Fruit fly (Drosophila melanogaster) whole organism, embryonic: ENCODE measurements around the gene CG4452.

Experiments used
- Ada2b ChIP-seq: fragments of 200-800 bp; sonication (Bioruptor generic); IDR thresholded peaks from 2 replicates; pipeline ENCODE4 v1.3.6; 2022; ENCODE audit warnings: missing biosample characterization, missing genetic modification characterization
- Adf1 ChIP-seq: fragments of 200-800 bp; sonication (Bioruptor generic); IDR thresholded peaks from 2 replicates; pipeline ENCODE4 v1.3.6; 2022; ENCODE audit warnings: missing biosample characterization, missing genetic modification characterization
- Atf-2 ChIP-seq: fragments of 200-800 bp; sonication (Bioruptor generic); optimal IDR thresholded peaks from 2 replicates; lab custom pipeline; 2016; ENCODE audit warnings: missing biosample characterization, missing genetic modification characterization
- Atf6 ChIP-seq: fragments of 200-800 bp; sonication (Bioruptor generic); IDR thresholded peaks from 2 replicates; pipeline ENCODE4 v1.3.6; 2022; ENCODE audit warnings: missing biosample characterization, missing genetic modification characterization
- CG15073 ChIP-seq: fragments of 200-800 bp; sonication (Bioruptor generic); optimal IDR thresholded peaks from 2 replicates; lab custom pipeline; 2016; ENCODE audit warnings: missing biosample characterization, missing genetic modification characterization
- CG17612 ChIP-seq: fragments of 200-800 bp; sonication (Bioruptor generic); IDR thresholded peaks from 2 replicates; pipeline ENCODE4 v1.3.6; 2022; ENCODE audit warnings: missing biosample characterization, missing genetic modification characterization
- CG18764 ChIP-seq: fragments of 200-800 bp; sonication (Bioruptor generic); optimal IDR thresholded peaks from 3 replicates; lab custom pipeline; 2016; ENCODE audit warnings: missing biosample characterization, missing genetic modification characterization
- CG2202 ChIP-seq: fragments of 200-800 bp; sonication (Bioruptor generic); optimal IDR thresholded peaks from 2 replicates; lab custom pipeline; 2018; ENCODE audit warnings: missing biosample characterization, mild to moderate bottlenecking, missing genetic modification characterization
- CG2889 ChIP-seq: fragments of 200-800 bp; sonication (Bioruptor generic); IDR thresholded peaks from 3 replicates; pipeline ENCODE4 v1.3.6; 2022; ENCODE audit warnings: missing biosample characterization, missing genetic modification characterization
- CG31441 ChIP-seq: fragments of 200-800 bp; sonication (Bioruptor generic); IDR thresholded peaks from 2 replicates; pipeline ENCODE4 v1.3.6; 2022; ENCODE audit warnings: missing biosample characterization, missing genetic modification characterization
- CG6791 ChIP-seq: fragments of 200-800 bp; sonication (Bioruptor generic); IDR thresholded peaks from 3 replicates; pipeline ENCODE4 v1.3.6; 2022; ENCODE audit warnings: missing biosample characterization, missing genetic modification characterization; ENCODE audit not compliant: partially characterized antibody
- CG6854 ChIP-seq: fragments of 200-800 bp; sonication (Bioruptor generic); optimal IDR thresholded peaks from 3 replicates; lab custom pipeline; 2017; ENCODE audit warnings: missing biosample characterization, mild to moderate bottlenecking, missing genetic modification characterization
- CG7745 ChIP-seq: fragments of 200-800 bp; sonication (Bioruptor generic); optimal IDR thresholded peaks from 2 replicates; lab custom pipeline; 2018; ENCODE audit warnings: missing biosample characterization, mild to moderate bottlenecking, missing genetic modification characterization, moderate library complexity
- CG7786 ChIP-seq: fragments of 200-800 bp; sonication (Bioruptor generic); optimal IDR thresholded peaks from 2 replicates; lab custom pipeline; 2016; ENCODE audit warnings: missing biosample characterization, missing genetic modification characterization
- Camta ChIP-seq: fragments of 200-800 bp; sonication (Bioruptor generic); optimal IDR thresholded peaks from 2 replicates; lab custom pipeline; 2016; ENCODE audit warnings: missing biosample characterization, missing genetic modification characterization
- Doc2 ChIP-seq: fragments of 200-800 bp; sonication (Bioruptor generic); IDR thresholded peaks from 2 replicates; pipeline ENCODE4 v1.3.6; 2022; ENCODE audit warnings: missing biosample characterization, missing genetic modification characterization
- Dref ChIP-seq: fragments of 200-800 bp; sonication (Bioruptor generic); IDR thresholded peaks from 2 replicates; pipeline ENCODE4 v1.3.6; 2022; ENCODE audit warnings: missing biosample characterization, missing genetic modification characterization
- Gsc ChIP-seq: fragments of 200-800 bp; sonication (Bioruptor generic); IDR thresholded peaks from 2 replicates; pipeline ENCODE4 v1.3.6; 2022; ENCODE audit warnings: missing biosample characterization, missing genetic modification characterization
- HmgD ChIP-seq: fragments of 200-800 bp; sonication (Bioruptor generic); optimal IDR thresholded peaks from 3 replicates; lab custom pipeline; 2016; ENCODE audit warnings: missing biosample characterization, missing genetic modification characterization
- HmgZ ChIP-seq: fragments of 200-800 bp; sonication (Bioruptor generic); optimal IDR thresholded peaks from 2 replicates; lab custom pipeline; 2018; ENCODE audit warnings: missing biosample characterization, mild to moderate bottlenecking, missing genetic modification characterization
- Hr51 ChIP-seq, 2 experiments: fragments of 200-800 bp; sonication (Bioruptor generic); optimal IDR thresholded peaks; 2 replicates in 1 of 2; 3 replicates in 1 of 2; lab custom pipeline; 2016 to 2018; ENCODE audit warnings: missing biosample characterization in 2 of 2, missing genetic modification characterization in 2 of 2, mild to moderate bottlenecking in 1 of 2, moderate library complexity in 1 of 2
- Hsf ChIP-seq: fragments of 200-800 bp; sonication (Bioruptor generic); optimal IDR thresholded peaks from 3 replicates; lab custom pipeline; 2016; ENCODE audit warnings: missing biosample characterization, missing genetic modification characterization
- MBD-R2 ChIP-seq: fragments of 200-800 bp; sonication (Bioruptor generic); IDR thresholded peaks from 2 replicates; pipeline ENCODE4 v1.3.6; 2022; ENCODE audit warnings: missing biosample characterization, missing genetic modification characterization
- Nf-YC ChIP-seq: fragments of 200-800 bp; optimal IDR thresholded peaks from 3 replicates; lab custom pipeline; 2019; ENCODE audit warnings: missing biosample characterization, mild to moderate bottlenecking, missing genetic modification characterization, moderate library complexity
- Poxn ChIP-seq: fragments of 200-800 bp; sonication (Bioruptor generic); IDR thresholded peaks from 2 replicates; pipeline ENCODE4 v1.3.6; 2022; ENCODE audit warnings: missing biosample characterization, missing genetic modification characterization
- Ptx1 ChIP-seq: fragments of 200-800 bp; sonication (Bioruptor generic); IDR thresholded peaks from 2 replicates; pipeline ENCODE4 v1.3.6; 2022; ENCODE audit warnings: missing biosample characterization, missing genetic modification characterization
- Ssrp ChIP-seq: fragments of 200-800 bp; sonication (Bioruptor generic); optimal IDR thresholded peaks from 2 replicates; lab custom pipeline; 2018; ENCODE audit warnings: missing biosample characterization, mild to moderate bottlenecking, missing genetic modification characterization, moderate library complexity
- Stat92E ChIP-seq, 3 experiments: fragments of >200 bp in 2 of 3; fragments of 200-800 bp in 1 of 3; sonication (Bioruptor generic) in 1 of 3; optimal IDR thresholded peaks; 2 replicates each; lab custom pipeline; 2017 to 2019; ENCODE audit warnings: missing biosample characterization in 3 of 3, missing genetic modification characterization in 3 of 3, mild to moderate bottlenecking in 1 of 3, moderate library complexity in 1 of 3
- Taf1 ChIP-seq: fragments of 200-800 bp; sonication (Bioruptor generic); IDR thresholded peaks from 2 replicates; pipeline ENCODE4 v1.3.6; 2022; ENCODE audit warnings: missing biosample characterization, missing genetic modification characterization
- Usf ChIP-seq: fragments of 200-800 bp; sonication (Bioruptor generic); optimal IDR thresholded peaks from 2 replicates; lab custom pipeline; 2017; ENCODE audit warnings: missing genotype, missing biosample characterization, missing genetic modification characterization
- ac ChIP-seq: fragments of 200-800 bp; sonication (Bioruptor generic); optimal IDR thresholded peaks from 3 replicates; lab custom pipeline; 2017; ENCODE audit warnings: missing biosample characterization, mild to moderate bottlenecking, missing genetic modification characterization
- bigmax ChIP-seq: fragments of 200-800 bp; sonication (Bioruptor generic); optimal IDR thresholded peaks from 2 replicates; lab custom pipeline; 2018; ENCODE audit warnings: missing biosample characterization, mild to moderate bottlenecking, missing genetic modification characterization
- chn ChIP-seq: fragments of 200-800 bp; sonication (Bioruptor generic); optimal IDR thresholded peaks from 2 replicates; lab custom pipeline; 2016; ENCODE audit warnings: missing biosample characterization, missing genetic modification characterization
- da ChIP-seq: fragments of 200-800 bp; sonication (Bioruptor generic); optimal IDR thresholded peaks from 2 replicates; lab custom pipeline; 2016; ENCODE audit warnings: missing biosample characterization, missing genetic modification characterization
- ems ChIP-seq: fragments of 200-800 bp; sonication (Bioruptor generic); optimal IDR thresholded peaks from 3 replicates; lab custom pipeline; 2016; ENCODE audit warnings: missing biosample characterization, missing genetic modification characterization
- fd96Cb ChIP-seq: fragments of 200-800 bp; sonication (Bioruptor generic); optimal IDR thresholded peaks from 2 replicates; lab custom pipeline; 2018; ENCODE audit warnings: missing biosample characterization, mild to moderate bottlenecking, missing genetic modification characterization, moderate library complexity
- grau ChIP-seq: fragments of 200-800 bp; optimal IDR thresholded peaks from 3 replicates; lab custom pipeline; 2019; ENCODE audit warnings: missing biosample characterization, mild to moderate bottlenecking, missing genetic modification characterization, moderate library complexity
- hkb ChIP-seq, 2 experiments: fragments of 200-800 bp in 1 of 2; fragments of >200 bp in 1 of 2; sonication (Bioruptor generic) in 1 of 2; IDR thresholded peaks in 1 of 2; optimal IDR thresholded peaks in 1 of 2; 2 replicates each; pipeline versions ENCODE4 v1.3.6 to Lab custom; 2017 to 2022; ENCODE audit warnings: missing biosample characterization in 1 of 2, missing genetic modification characterization in 1 of 2
- lab ChIP-seq: fragments of 200-800 bp; sonication (Bioruptor generic); optimal IDR thresholded peaks from 3 replicates; lab custom pipeline; 2017; ENCODE audit warnings: missing biosample characterization, missing genetic modification characterization, mild to moderate bottlenecking, moderate library complexity, missing genetic modification reagents
- lola ChIP-seq, 3 experiments: fragments of >200 bp in 2 of 3; fragments of 200-800 bp in 1 of 3; sonication (Bioruptor generic) in 1 of 3; optimal IDR thresholded peaks; 2 replicates each; lab custom pipeline; 2017 to 2019; ENCODE audit warnings: missing biosample characterization in 3 of 3, missing genetic modification characterization in 3 of 3, mild to moderate bottlenecking in 1 of 3, moderate library complexity in 1 of 3
- onecut ChIP-seq: fragments of 200-800 bp; sonication (Bioruptor generic); IDR thresholded peaks from 2 replicates; pipeline ENCODE4 v1.3.6; 2022; ENCODE audit warnings: missing biosample characterization, missing genetic modification characterization
- run ChIP-seq: fragments of 200-800 bp; sonication (Bioruptor generic); optimal IDR thresholded peaks from 3 replicates; lab custom pipeline; 2018; ENCODE audit warnings: missing biosample characterization, mild to moderate bottlenecking, missing genetic modification characterization
- scrt ChIP-seq: fragments of 200-800 bp; sonication (Bioruptor generic); optimal IDR thresholded peaks from 2 replicates; lab custom pipeline; 2018; ENCODE audit warnings: missing biosample characterization, mild to moderate bottlenecking, missing genetic modification characterization, moderate library complexity
- sens ChIP-seq: fragments of 200-800 bp; sonication (Bioruptor generic); peaks from one replicate; lab custom pipeline; 2016; ENCODE audit warnings: missing biosample characterization, missing genetic modification characterization
- seq ChIP-seq: fragments of 200-800 bp; sonication (Bioruptor generic); IDR thresholded peaks from 2 replicates; pipeline ENCODE4 v1.3.6; 2022; ENCODE audit warnings: missing biosample characterization, missing genetic modification characterization
- sima ChIP-seq: fragments of 200-800 bp; sonication (Bioruptor generic); optimal IDR thresholded peaks from 2 replicates; lab custom pipeline; 2016; ENCODE audit warnings: missing biosample characterization, missing genetic modification characterization
- sob ChIP-seq: fragments of 200-800 bp; sonication (Bioruptor generic); IDR thresholded peaks from 2 replicates; pipeline ENCODE4 v1.3.6; 2022; ENCODE audit warnings: missing biosample characterization, missing genetic modification characterization
- sug ChIP-seq: fragments of 200-800 bp; optimal IDR thresholded peaks from 2 replicates; lab custom pipeline; 2019; ENCODE audit warnings: missing biosample characterization, mild to moderate bottlenecking, missing genetic modification characterization, moderate library complexity
- trem ChIP-seq: fragments of 200-800 bp; optimal IDR thresholded peaks from 3 replicates; lab custom pipeline; 2019; ENCODE audit warnings: missing biosample characterization, mild to moderate bottlenecking, missing genetic modification characterization, moderate library complexity
- tup ChIP-seq: fragments of 200-800 bp; sonication (Bioruptor generic); optimal IDR thresholded peaks from 2 replicates; lab custom pipeline; 2016; ENCODE audit warnings: missing biosample characterization, mild to moderate bottlenecking, missing genetic modification characterization, moderate library complexity
- yki ChIP-seq: fragments of >200 bp; optimal IDR thresholded peaks from 3 replicates; lab custom pipeline; 2018
- z ChIP-seq: fragments of 200-800 bp; sonication (Bioruptor generic); IDR thresholded peaks from 3 replicates; pipeline ENCODE4 v1.3.6; 2022; ENCODE audit warnings: missing biosample characterization, missing genetic modification characterization

CG4452 gene

DNA sequence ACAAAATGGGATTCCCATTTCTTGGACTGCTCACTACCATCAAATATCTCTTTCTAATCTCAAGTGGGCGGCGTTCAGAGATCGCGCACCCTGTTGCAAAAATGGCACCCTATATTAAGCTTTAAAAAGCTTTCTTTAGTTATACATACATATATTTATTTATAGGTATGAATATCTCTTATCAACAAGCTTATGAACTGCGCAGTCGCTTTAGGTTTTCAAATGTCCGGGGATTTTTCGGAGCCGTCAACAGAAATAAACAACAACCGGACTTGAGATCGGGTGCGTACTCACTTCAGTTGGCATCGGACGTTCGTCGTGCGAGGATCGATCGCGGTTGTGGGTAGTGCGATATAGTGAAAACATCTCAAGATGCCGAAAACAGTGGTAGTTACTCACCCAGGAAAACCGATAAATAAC is 17.9 kb upstream of the CG4452 start, which contains the start of gene PGRP-LF (continued):
- TF ChIP-seq hkb (optimal IDR thresholded peaks at IDR 0.05; lab: Kevin White, UChicago) (no peak), hkb (GFP tag; IDR thresholded peaks at IDR 0.05; lab: Robert Waterston, UW) (0 out of 2 replicates have a peak, but pooled peaks have one; percentile 29), scrt (GFP tag; lab: Kevin White, UChicago) (no peak), sens (GFP tag; lab: Kevin White, UChicago) (peak; percentile 45), CG6854 (GFP tag; lab: Kevin White, UChicago) (no peak), bigmax (GFP tag; lab: Kevin White, UChicago) (no peak), sima (GFP tag; lab: Kevin White, UChicago) (no peak), Doc2 (no peak), Usf (GFP tag; lab: Kevin White, UChicago) (no peak), CG15073 (GFP tag; lab: Kevin White, UChicago) (no peak), Atf6 (GFP tag; lab: Robert Waterston, UW) (no peak; the same call in 1 of the 2 replicates), CG18764 (GFP tag; lab: Kevin White, UChicago) (no peak), CG2202 (tag; lab: Kevin White, UChicago) (no peak), Taf1 (GFP tag; lab: Robert Waterston, UW) (0 out of 2 replicates have a peak, but pooled peaks have one; percentile 5), fd96Cb (tag; lab: Kevin White, UChicago) (no peak), CG7786 (GFP tag; lab: Kevin White, UChicago) (no peak), CG2889 (GFP tag; lab: Robert Waterston, UW) (no peak), chn (GFP tag; lab: Kevin White, UChicago) (no peak), Nf-YC (peak; percentile 68), Hr51 (GFP tag; optimal IDR thresholded peaks at IDR 0.05; lab: Kevin White, UChicago) (peak in 1 of 2 experiments; percentile 1), Gsc (no peak), yki (no peak), onecut (no peak), da (GFP tag; lab: Kevin White, UChicago) (no peak), CG7745 (tag; lab: Kevin White, UChicago) (no peak), run (tag; lab: Kevin White, UChicago) (no peak), Adf1 (GFP tag; lab: Robert Waterston, UW) (peak; percentile 70; the same call in 1 of the 2 replicates), HmgZ (tag; lab: Kevin White, UChicago) (peak; percentile 63), sob (no peak; the same call in 1 of the 2 replicates), ac (GFP tag; lab: Kevin White, UChicago) (no peak), Ssrp (tag; lab: Kevin White, UChicago) (no peak), lab (peak; percentile 41), sug (tag; lab: Kevin White, UChicago) (peak; percentile 51), Camta (GFP tag; lab: Kevin White, UChicago) (no peak), Ptx1 (GFP tag; lab: Robert Waterston, UW) (no peak), Atf-2 (no peak), seq (no peak), Dref (no peak), CG17612 (GFP tag; lab: Robert Waterston, UW) (no peak), z (no peak), grau (tag; lab: Kevin White, UChicago) (peak; percentile 30), Stat92E (GFP tag; optimal IDR thresholded peaks at IDR 0.05; lab: Kevin White, UChicago) (no peak), HmgD (GFP tag; lab: Kevin White, UChicago) (no peak), CG31441 (GFP tag; lab: Robert Waterston, UW) (no peak), Hsf (no peak), lola (GFP tag; optimal IDR thresholded peaks at IDR 0.05; lab: Kevin White, UChicago) (no peak), tup (no peak), trem (no peak), CG6791 (GFP tag; lab: Robert Waterston, UW) (no peak), Poxn (GFP tag; lab: Robert Waterston, UW) (no peak), ems (GFP tag; lab: Kevin White, UChicago) (no peak), Ada2b (GFP tag; lab: Robert Waterston, UW) (no peak), MBD-R2 (GFP tag; lab: Robert Waterston, UW) (peak; percentile 9; the same call in 1 of the 2 replicates)
